Fruit fly (Drosophila melanogaster) whole organism, embryonic: ENCODE results near the gene SCCRO.

Experiments used
- Atf-2 ChIP-seq: fragments of 200-800 bp; sonication (Bioruptor generic); optimal IDR thresholded peaks from 2 replicates; lab custom pipeline; 2016; ENCODE audit warnings: missing biosample characterization, missing genetic modification characterization
- B-H1 ChIP-seq: fragments of 200-800 bp; sonication (Bioruptor generic); IDR thresholded peaks from 3 replicates; pipeline ENCODE4 v1.3.6; 2022; ENCODE audit warnings: missing biosample characterization, missing genetic modification characterization
- Bgb ChIP-seq: fragments of 200-800 bp; sonication (Bioruptor generic); IDR thresholded peaks from 2 replicates; pipeline ENCODE4 v1.3.6; 2022; ENCODE audit warnings: missing biosample characterization, missing genetic modification characterization; ENCODE audit not compliant: partially characterized antibody
- CG10543 ChIP-seq: fragments of 200-800 bp; sonication (Bioruptor generic); optimal IDR thresholded peaks from 3 replicates; lab custom pipeline; 2017; ENCODE audit warnings: missing biosample characterization, mild to moderate bottlenecking, missing genetic modification characterization, moderate library complexity
- CG10959 ChIP-seq: fragments of 200-800 bp; sonication (Bioruptor generic); IDR thresholded peaks from 2 replicates; pipeline ENCODE4 v1.3.6; 2022; ENCODE audit warnings: missing biosample characterization, missing genetic modification characterization
- CG11504 ChIP-seq: fragments of 200-800 bp; sonication (Bioruptor generic); optimal IDR thresholded peaks from 3 replicates; lab custom pipeline; 2019; ENCODE audit warnings: missing biosample characterization, mild to moderate bottlenecking, missing genetic modification characterization, moderate library complexity
- CG15479 ChIP-seq: fragments of 200-800 bp; sonication (Bioruptor generic); optimal IDR thresholded peaks from 3 replicates; lab custom pipeline; 2019; ENCODE audit warnings: missing biosample characterization, mild to moderate bottlenecking, missing genetic modification characterization, moderate library complexity
- CG15601 ChIP-seq: fragments of 200-800 bp; sonication (Bioruptor generic); optimal IDR thresholded peaks from 3 replicates; lab custom pipeline; 2019; ENCODE audit warnings: missing biosample characterization, mild to moderate bottlenecking, missing genetic modification characterization, moderate library complexity
- CG1647 ChIP-seq: fragments of 200-800 bp; sonication (Bioruptor generic); optimal IDR thresholded peaks from 3 replicates; lab custom pipeline; 2016; ENCODE audit warnings: missing biosample characterization, missing genetic modification characterization
- CG16863 ChIP-seq: fragments of 200-800 bp; sonication (Bioruptor generic); optimal IDR thresholded peaks from 3 replicates; lab custom pipeline; 2016; ENCODE audit warnings: missing biosample characterization, missing genetic modification characterization
- CG17802 ChIP-seq: fragments of 200-800 bp; sonication (Bioruptor generic); optimal IDR thresholded peaks from 2 replicates; lab custom pipeline; 2018; ENCODE audit warnings: missing biosample characterization, mild to moderate bottlenecking, missing genetic modification characterization, moderate library complexity
- CG18599 ChIP-seq: fragments of 200-800 bp; sonication (Bioruptor generic); optimal IDR thresholded peaks from 3 replicates; lab custom pipeline; 2017; ENCODE audit warnings: missing biosample characterization, missing genetic modification characterization, mild to moderate bottlenecking, moderate library complexity, missing genetic modification reagents
- CG2199 ChIP-seq: fragments of 200-800 bp; sonication (Bioruptor generic); IDR thresholded peaks from 3 replicates; pipeline ENCODE4 v1.3.6; 2022; ENCODE audit warnings: missing biosample characterization, missing genetic modification characterization
- CG2712 ChIP-seq: fragments of 200-800 bp; optimal IDR thresholded peaks from 3 replicates; lab custom pipeline; 2019; ENCODE audit warnings: missing biosample characterization, mild to moderate bottlenecking, missing genetic modification characterization, moderate library complexity
- CG30403 ChIP-seq: fragments of 200-800 bp; sonication (Bioruptor generic); optimal IDR thresholded peaks from 3 replicates; lab custom pipeline; 2016; ENCODE audit warnings: missing biosample characterization, missing genetic modification characterization
- CG32532 ChIP-seq: fragments of 200-800 bp; sonication (Bioruptor generic); IDR thresholded peaks from 2 replicates; pipeline ENCODE4 v1.3.6; 2022; ENCODE audit warnings: missing biosample characterization, missing genetic modification characterization
- CG33557 ChIP-seq: fragments of 200-800 bp; sonication (Bioruptor generic); optimal IDR thresholded peaks from 2 replicates; lab custom pipeline; 2019; ENCODE audit warnings: missing biosample characterization, mild to moderate bottlenecking, missing genetic modification characterization, moderate library complexity
- CG34376 ChIP-seq: fragments of 200-800 bp; sonication (Bioruptor generic); optimal IDR thresholded peaks from 2 replicates; lab custom pipeline; 2018; ENCODE audit warnings: missing biosample characterization, mild to moderate bottlenecking, missing genetic modification characterization
- CG6689 ChIP-seq: fragments of 200-800 bp; sonication (Bioruptor generic); IDR thresholded peaks from 2 replicates; pipeline ENCODE4 v1.3.6; 2022; ENCODE audit warnings: missing biosample characterization, missing genetic modification characterization
- CG6791 ChIP-seq: fragments of 200-800 bp; sonication (Bioruptor generic); IDR thresholded peaks from 3 replicates; pipeline ENCODE4 v1.3.6; 2022; ENCODE audit warnings: missing biosample characterization, missing genetic modification characterization; ENCODE audit not compliant: partially characterized antibody
- CG8290 ChIP-seq, 3 experiments: fragments of 200-800 bp; sonication (Bioruptor generic); optimal IDR thresholded peaks; 2 replicates each; lab custom pipeline; 2016 to 2019; ENCODE audit warnings: missing biosample characterization in 3 of 3, missing genetic modification characterization in 3 of 3, mild to moderate bottlenecking in 2 of 3, moderate library complexity in 1 of 3
- CG8388 ChIP-seq: fragments of 200-800 bp; sonication (Bioruptor generic); optimal IDR thresholded peaks from 2 replicates; lab custom pipeline; 2019; ENCODE audit warnings: missing biosample characterization, mild to moderate bottlenecking, missing genetic modification characterization, moderate library complexity
- CG8478 ChIP-seq: fragments of >200 bp; optimal IDR thresholded peaks from 2 replicates; lab custom pipeline; 2018
- Deaf1 ChIP-seq: fragments of 200-800 bp; optimal IDR thresholded peaks from 3 replicates; lab custom pipeline; 2019; ENCODE audit warnings: missing biosample characterization, mild to moderate bottlenecking, missing genetic modification characterization, moderate library complexity
- GATAe ChIP-seq: fragments of 200-800 bp; sonication (Bioruptor generic); conservative IDR thresholded peaks from 2 replicates; pipeline ENCODE4 v1.3.6; 2022; ENCODE audit warnings: missing biosample characterization, missing genetic modification characterization
- HHEX ChIP-seq: fragments of 200-800 bp; sonication (Bioruptor generic); optimal IDR thresholded peaks from 3 replicates; lab custom pipeline; 2017; ENCODE audit warnings: missing biosample characterization, mild to moderate bottlenecking, missing genetic modification characterization, missing genetic modification reagents
- HLH54F ChIP-seq: fragments of 200-800 bp; sonication (Bioruptor generic); optimal IDR thresholded peaks from 3 replicates; lab custom pipeline; 2016; ENCODE audit warnings: missing biosample characterization, missing genetic modification characterization
- Med ChIP-seq: fragments of 200-800 bp; sonication (Bioruptor generic); peaks from one replicate; lab custom pipeline; 2016; ENCODE audit warnings: missing biosample characterization, missing genetic modification characterization, mild to moderate bottlenecking, inconsistent platforms, moderate library complexity
- Meics ChIP-seq: fragments of 200-800 bp; sonication (Bioruptor generic); optimal IDR thresholded peaks from 2 replicates; lab custom pipeline; 2017; ENCODE audit warnings: missing biosample characterization, mild to moderate bottlenecking, missing genetic modification characterization
- Mrtf ChIP-seq: fragments of 200-800 bp; sonication (Bioruptor generic); IDR thresholded peaks from 3 replicates; pipeline ENCODE4 v1.3.6; 2022; ENCODE audit warnings: missing biosample characterization, missing genetic modification characterization
- NFAT ChIP-seq: fragments of 200-800 bp; sonication (Bioruptor generic); IDR thresholded peaks from 2 replicates; pipeline ENCODE4 v1.3.6; 2022; ENCODE audit warnings: missing biosample characterization, missing genetic modification characterization
- Opbp ChIP-seq: fragments of 200-800 bp; sonication (Bioruptor generic); IDR thresholded peaks from 3 replicates; pipeline ENCODE4 v1.3.6; 2022; ENCODE audit warnings: missing biosample characterization, missing genetic modification characterization; ENCODE audit not compliant: partially characterized antibody
- ara ChIP-seq: fragments of 200-800 bp; sonication (Bioruptor generic); IDR thresholded peaks from 2 replicates; pipeline ENCODE4 v1.3.6; 2022; ENCODE audit warnings: missing biosample characterization, missing genetic modification characterization
- bcd ChIP-seq: fragments of 200-800 bp; sonication (Bioruptor generic); optimal IDR thresholded peaks from 2 replicates; lab custom pipeline; 2017; ENCODE audit warnings: missing biosample characterization, mild to moderate bottlenecking, missing genetic modification characterization
- cwo ChIP-seq: fragments of 200-800 bp; sonication (Bioruptor generic); optimal IDR thresholded peaks from 3 replicates; lab custom pipeline; 2017; ENCODE audit warnings: missing biosample characterization, missing genetic modification characterization, mild to moderate bottlenecking, moderate library complexity, missing genetic modification reagents
- exex ChIP-seq: fragments of 200-800 bp; sonication (Bioruptor generic); optimal IDR thresholded peaks from 4 replicates; lab custom pipeline; 2018; ENCODE audit warnings: missing biosample characterization, mild to moderate bottlenecking, missing genetic modification characterization, moderate library complexity
- grn ChIP-seq: fragments of 200-800 bp; sonication (Bioruptor generic); optimal IDR thresholded peaks from 3 replicates; lab custom pipeline; 2017; ENCODE audit warnings: missing biosample characterization, missing genetic modification characterization
- hb ChIP-seq: fragments of 200-800 bp; sonication (Bioruptor generic); IDR thresholded peaks from 3 replicates; pipeline ENCODE4 v1.3.6; 2022; ENCODE audit warnings: missing biosample characterization, missing genetic modification characterization; ENCODE audit not compliant: partially characterized antibody
- hth ChIP-seq: fragments of >200 bp; optimal IDR thresholded peaks from 2 replicates; lab custom pipeline; 2017; ENCODE audit warnings: inconsistent platforms
- jigr1 ChIP-seq: fragments of 200-800 bp; sonication (Bioruptor generic); IDR thresholded peaks from 3 replicates; pipeline ENCODE4 v1.3.6; 2022; ENCODE audit warnings: missing biosample characterization, missing genetic modification characterization
- lab ChIP-seq: fragments of 200-800 bp; sonication (Bioruptor generic); optimal IDR thresholded peaks from 3 replicates; lab custom pipeline; 2017; ENCODE audit warnings: missing biosample characterization, missing genetic modification characterization, mild to moderate bottlenecking, moderate library complexity, missing genetic modification reagents
- mirr ChIP-seq: fragments of 200-800 bp; sonication (Bioruptor generic); optimal IDR thresholded peaks from 3 replicates; lab custom pipeline; 2018; ENCODE audit warnings: missing biosample characterization, mild to moderate bottlenecking, missing genetic modification characterization
- pum ChIP-seq: fragments of 200-800 bp; sonication (Bioruptor generic); optimal IDR thresholded peaks from 2 replicates; lab custom pipeline; 2016; ENCODE audit warnings: missing biosample characterization, missing genetic modification characterization
- sc ChIP-seq, 3 experiments: fragments of >200 bp in 2 of 3; fragments of 200-800 bp in 1 of 3; sonication (Bioruptor generic) in 1 of 3; optimal IDR thresholded peaks; 2 replicates in 2 of 3; 3 replicates in 1 of 3; lab custom pipeline; 2017; ENCODE audit warnings: mild to moderate bottlenecking in 1 of 3, missing biosample characterization in 1 of 3, missing genetic modification characterization in 1 of 3, missing genetic modification reagents in 1 of 3
- stc ChIP-seq: fragments of 200-800 bp; sonication (Bioruptor generic); IDR thresholded peaks from 2 replicates; pipeline ENCODE4 v1.3.6; 2022; ENCODE audit warnings: missing biosample characterization, missing genetic modification characterization
- sug ChIP-seq: fragments of 200-800 bp; optimal IDR thresholded peaks from 2 replicates; lab custom pipeline; 2019; ENCODE audit warnings: missing biosample characterization, mild to moderate bottlenecking, missing genetic modification characterization, moderate library complexity
- twi ChIP-seq: fragments of 200-800 bp; optimal IDR thresholded peaks from 2 replicates; lab custom pipeline; 2019; ENCODE audit warnings: missing biosample characterization, mild to moderate bottlenecking, missing genetic modification characterization, moderate library complexity
- wor ChIP-seq: fragments of 200-800 bp; sonication (Bioruptor generic); IDR thresholded peaks from 2 replicates; pipeline ENCODE4 v1.3.6; 2022; ENCODE audit warnings: missing biosample characterization, missing genetic modification characterization
- zfh1 ChIP-seq: fragments of 200-800 bp; sonication (Bioruptor generic); IDR thresholded peaks from 3 replicates; pipeline ENCODE4 v1.3.6; 2022; ENCODE audit warnings: missing biosample characterization, missing genetic modification characterization

Gene SCCRO

DNA sequence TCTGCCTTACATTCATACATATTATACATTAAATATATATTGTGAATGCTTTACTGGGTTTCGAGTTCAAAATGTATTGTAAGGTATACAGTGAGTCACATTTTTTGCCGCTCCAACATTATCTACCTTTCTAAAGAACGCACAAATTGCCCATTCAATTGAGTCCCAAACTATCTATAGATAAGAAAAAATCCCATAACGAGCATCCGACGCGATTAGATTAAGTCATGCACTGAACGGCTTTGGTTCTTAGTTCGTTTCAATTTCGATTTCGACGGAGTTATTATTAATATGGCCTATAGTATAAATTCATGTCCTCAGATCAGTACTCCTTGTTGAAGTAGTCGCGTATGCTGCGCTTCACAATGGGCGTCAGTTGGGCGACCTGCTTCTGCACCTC, 45.7 kb upstream of the SCCRO start (continued):
- TF ChIP-seq sc (optimal IDR thresholded peaks at IDR 0.05; lab: Kevin White, UChicago) (no peak), sc (GFP tag; optimal IDR thresholded peaks at IDR 0.05; lab: Kevin White, UChicago) (no peak), NFAT (no peak), zfh1 (0 out of 3 replicates have a peak, but pooled peaks have one; percentile 24), twi (tag; lab: Kevin White, UChicago) (no peak), grn (GFP tag; lab: Kevin White, UChicago) (peak; percentile 8), Bgb (GFP tag; lab: Robert Waterston, UW) (no peak), hb (GFP tag; lab: Robert Waterston, UW) (no peak), ara (GFP tag; lab: Robert Waterston, UW) (no peak), Mrtf (no peak), pum (no peak), hth (lab: Kevin White, UChicago) (no peak), CG8290 (GFP tag; optimal IDR thresholded peaks at IDR 0.05; lab: Kevin White, UChicago) (no peak), CG8290 (tag; optimal IDR thresholded peaks at IDR 0.05; lab: Kevin White, UChicago) (peak in 1 of 2 experiments; percentile 25), CG6791 (GFP tag; lab: Robert Waterston, UW) (no peak), Opbp (GFP tag; lab: Robert Waterston, UW) (no peak), bcd (GFP tag; lab: Kevin White, UChicago) (no peak), jigr1 (no peak), CG2712 (tag; lab: Kevin White, UChicago) (no peak), CG6689 (no peak), Deaf1 (no peak), CG2199 (GFP tag; lab: Robert Waterston, UW) (peak; percentile 84; the same call in 2 of the 3 replicates), CG30403 (GFP tag; lab: Kevin White, UChicago) (no peak), lab (no peak), Atf-2 (GFP tag; lab: Kevin White, UChicago) (no peak), HHEX (GFP tag; lab: Kevin White, UChicago) (no peak)

DNA sequence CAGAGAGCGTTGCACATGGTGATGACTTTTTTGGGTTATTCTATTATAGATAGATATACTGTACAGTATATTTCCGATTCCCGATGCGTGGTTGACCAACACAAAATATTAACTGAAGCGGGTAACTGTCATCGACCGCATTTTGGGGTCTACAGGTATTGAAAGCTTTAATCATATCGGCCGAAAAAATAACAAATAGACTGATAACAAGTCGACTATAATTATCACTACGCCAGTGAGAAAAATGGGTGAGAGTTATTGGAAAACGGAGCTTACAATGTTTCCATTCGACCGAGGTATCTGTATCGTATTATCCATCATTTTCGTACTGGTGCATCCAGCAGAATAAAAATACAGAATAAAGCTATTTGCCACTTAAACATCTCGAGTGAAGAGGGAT, 44.9 kb upstream of the SCCRO start:
- TF ChIP-seq lab (peak; percentile 4), HLH54F (no peak), mirr (GFP tag; lab: Kevin White, UChicago) (peak; percentile 63), CG15601 (tag; lab: Kevin White, UChicago) (peak; percentile 32), wor (GFP tag; lab: Robert Waterston, UW) (no peak), sug (tag; lab: Kevin White, UChicago) (peak; percentile 3), CG34376 (GFP tag; lab: Kevin White, UChicago) (peak; percentile 12), CG1647 (no peak), GATAe (GFP tag; lab: Robert Waterston, UW) (peak; percentile 42), exex (tag; lab: Kevin White, UChicago) (peak; percentile 76), stc (GFP tag; lab: Robert Waterston, UW) (0 out of 2 replicates have a peak, but pooled peaks have one; percentile 19), CG8290 (GFP tag; optimal IDR thresholded peaks at IDR 0.05; lab: Kevin White, UChicago) (no peak), CG8290 (tag; optimal IDR thresholded peaks at IDR 0.05; lab: Kevin White, UChicago) (peak in 1 of 2 experiments; percentile 17), CG2199 (GFP tag; lab: Robert Waterston, UW) (0 out of 3 replicates have a peak, but pooled peaks have one; percentile 56), CG16863 (GFP tag; lab: Kevin White, UChicago) (no peak), Med (GFP tag; lab: Kevin White, UChicago) (peak; percentile 29), B-H1 (GFP tag; lab: Robert Waterston, UW) (no peak)

DNA sequence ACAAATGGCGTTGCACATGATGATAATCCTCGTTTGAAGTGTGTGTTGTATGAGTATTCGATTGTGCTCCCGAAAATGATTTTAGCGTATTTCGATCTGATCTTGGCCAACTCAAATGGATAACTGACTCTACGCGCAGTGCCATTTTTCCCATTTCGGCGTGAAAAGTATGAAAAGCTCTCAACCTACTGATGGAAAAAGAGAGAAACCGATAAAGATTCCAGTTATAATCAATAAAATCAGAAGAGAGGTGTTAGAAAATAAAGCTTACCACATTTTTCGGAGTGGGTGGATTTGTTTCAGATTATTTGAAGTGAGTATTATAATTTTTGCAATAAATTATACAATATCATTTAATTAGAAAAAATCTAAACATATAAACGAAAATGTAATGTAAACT, 43.7 kb upstream of the SCCRO start, which contains the start of gene mex1:
TSS of gene mex1 (minus strand) at position 101 of the 400 bp plus-strand sequence.
- TF ChIP-seq cwo (peak; percentile 30), Meics (peak; percentile 46), CG17802 (tag; lab: Kevin White, UChicago) (no peak), CG10959 (GFP tag; lab: Robert Waterston, UW) (no peak), CG10543 (GFP tag; lab: Kevin White, UChicago) (no peak), CG11504 (tag; lab: Kevin White, UChicago) (no peak), CG15479 (no peak), CG8478 (lab: Kevin White, UChicago) (no peak), HLH54F (no peak), CG8388 (GFP tag; lab: Kevin White, UChicago) (no peak), CG33557 (GFP tag; lab: Kevin White, UChicago) (no peak), CG18599 (GFP tag; lab: Kevin White, UChicago) (peak; percentile 9), CG32532 (GFP tag; lab: Robert Waterston, UW) (no peak)
